Worm (Caenorhabditis elegans) whole organism, dauer: ENCODE measurements around the gene C10C5.7.

Experiments used
- unc-62 ChIP-seq: sonication (generic microtip); optimal IDR thresholded peaks from 2 replicates; lab custom pipeline; 2017; ENCODE audit warnings: missing biosample characterization, missing genetic modification reagents, missing genetic modification characterization

The C10C5.7 gene

DNA sequence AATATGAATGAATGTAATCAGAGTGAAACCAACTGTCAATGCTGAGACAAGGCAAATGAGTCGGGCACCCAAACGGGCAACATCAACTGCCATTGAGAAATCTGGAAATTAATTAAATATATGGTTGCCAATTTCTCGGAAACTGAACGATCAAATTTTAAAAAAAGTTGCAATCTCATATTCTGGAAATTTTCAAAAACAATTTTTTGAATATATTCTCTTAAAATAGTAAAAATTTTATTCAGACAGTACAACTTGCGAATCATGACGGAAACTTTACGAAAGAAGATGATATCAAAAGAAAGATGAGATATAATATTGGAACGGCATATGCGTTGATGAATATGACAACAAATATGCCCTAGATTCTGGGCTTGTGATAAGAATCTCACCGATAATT is 11.2 kb downstream of the C10C5.7 start, which contains the start of gene col-121:
col-121 (minus strand) TSS at position 101 of the 400 bp plus-strand sequence.
- no peak for TF ChIP-seq unc-62 (GFP tag; lab: Kevin White, UChicago)

DNA sequence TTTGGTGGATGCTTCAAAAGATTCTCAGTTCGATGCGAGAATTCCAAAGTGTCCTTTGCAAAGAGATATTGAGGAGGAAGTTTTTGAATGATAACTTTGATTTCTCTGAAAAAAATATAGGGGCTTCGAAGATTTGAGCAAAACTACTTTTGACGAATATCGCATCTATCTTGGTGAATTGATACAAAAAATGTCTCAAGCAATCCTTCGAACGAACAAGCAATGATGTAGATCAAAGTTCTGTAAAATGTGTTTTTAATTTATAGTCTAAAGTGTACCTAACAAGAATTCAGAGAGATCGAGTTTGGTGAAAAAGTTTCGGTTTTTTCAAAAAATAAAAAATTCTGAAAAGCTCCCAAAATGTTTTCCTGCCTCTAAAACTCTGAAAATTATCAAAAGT is 12.4 kb downstream of the C10C5.7 start, which contains the start of gene F56D5.3:
F56D5.3 (plus strand) TSS at position 301 of the 400 bp plus-strand sequence.
- TF ChIP-seq unc-62 (GFP tag; lab: Kevin White, UChicago), result no peak

DNA sequence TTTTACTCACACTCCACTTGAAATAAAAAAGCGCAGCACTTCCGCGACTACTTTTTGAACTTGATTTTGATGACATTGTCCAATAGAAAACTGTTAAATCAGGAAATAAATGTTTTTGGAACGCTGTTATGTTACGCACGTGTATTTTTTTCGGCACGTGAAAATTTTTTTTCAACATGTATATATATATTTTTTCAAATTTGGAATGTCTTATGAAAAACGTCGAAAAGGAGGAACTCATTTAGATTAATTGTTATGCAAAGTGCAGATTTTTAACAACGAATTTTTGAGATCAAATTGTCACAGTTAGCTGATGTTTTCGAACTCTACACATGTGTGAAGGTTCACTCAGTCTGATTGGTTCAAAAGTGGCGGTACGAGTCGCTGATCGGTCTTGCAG is 13.6 kb downstream of the C10C5.7 start, which contains the start of gene F56D5.2:
F56D5.2 (minus strand) TSS at position 101 of the 400 bp plus-strand sequence.
- TF ChIP-seq unc-62 (GFP tag; lab: Kevin White, UChicago), result no peak

DNA sequence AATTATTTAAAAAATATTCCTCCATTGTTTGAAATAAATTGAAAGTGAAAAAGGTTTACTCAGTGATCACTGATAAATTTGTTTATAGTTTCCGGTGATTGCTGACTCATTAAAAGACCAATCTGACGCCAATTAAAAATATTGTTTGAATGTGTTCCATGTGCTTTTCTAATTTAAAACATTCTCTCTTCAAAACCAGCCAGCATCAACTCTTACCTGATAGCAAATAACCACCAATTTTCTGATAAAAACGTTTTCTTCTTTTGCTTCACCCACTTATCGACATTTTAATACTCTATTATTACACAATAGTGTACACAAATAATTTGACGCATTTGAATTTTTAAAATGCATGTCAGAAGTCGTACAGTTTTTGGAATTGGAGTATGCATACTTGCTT is 16.8 kb downstream of the C10C5.7 start, which contains the start of gene F56D5.6:
F56D5.6 (plus strand) TSS at position 208 of the 400 bp plus-strand sequence.
- TF ChIP-seq unc-62 (GFP tag; lab: Kevin White, UChicago), result no peak

DNA sequence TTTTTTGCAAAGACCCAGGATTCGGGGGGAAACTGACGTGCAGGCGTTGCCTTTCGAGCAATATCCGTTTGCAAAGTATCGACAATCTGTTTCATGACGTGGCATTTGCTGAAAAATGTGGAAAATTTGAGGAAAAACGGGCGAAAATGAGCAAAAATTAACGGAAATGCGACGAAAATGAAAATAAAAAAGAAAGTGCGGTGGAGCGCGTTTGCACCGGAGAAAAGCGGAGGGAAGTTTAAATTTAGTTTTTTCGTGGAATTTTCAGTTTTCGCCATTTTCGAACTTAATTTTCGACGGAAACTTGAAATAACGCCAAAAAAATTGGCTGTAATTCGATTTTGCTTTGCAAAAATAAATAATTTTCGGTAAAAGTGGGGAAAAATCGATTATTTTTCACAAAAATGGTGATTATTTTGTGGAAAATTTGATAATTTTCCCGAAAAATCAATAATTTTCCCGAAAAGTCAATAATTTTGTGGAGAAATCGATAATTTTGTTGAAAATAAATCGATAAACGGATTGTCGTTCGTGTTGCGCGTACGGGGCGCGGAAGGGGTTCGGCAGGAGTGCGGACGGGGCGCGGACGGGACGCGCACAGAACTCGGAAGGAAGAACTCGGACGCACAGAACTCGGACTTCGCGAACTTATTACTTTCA is 19.0 kb downstream of the C10C5.7 start:
- TF ChIP-seq unc-62 (GFP tag; lab: Kevin White, UChicago), result no peak

DNA sequence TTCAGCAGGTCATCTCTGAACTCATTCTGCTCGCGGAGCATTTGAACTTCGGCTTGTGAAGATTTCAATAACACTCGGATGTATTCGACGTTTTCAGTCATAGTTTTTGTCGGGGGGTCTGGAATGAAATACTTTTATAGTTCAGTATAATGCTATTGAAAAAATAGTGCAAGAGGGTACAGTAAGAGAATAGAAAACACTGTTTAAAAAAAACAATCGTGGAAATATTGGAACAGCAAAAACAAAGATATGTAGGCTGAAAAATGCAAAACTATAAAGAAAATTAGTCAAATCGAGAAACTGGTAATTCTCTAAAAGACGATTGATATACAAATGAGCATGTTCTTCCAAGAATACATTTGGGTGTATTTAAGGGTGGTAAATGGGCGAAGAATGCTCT is 23.1 kb downstream of the C10C5.7 start, which contains the start of gene F56D5.5:
F56D5.5 (minus strand) TSS at position 101 of the 400 bp plus-strand sequence.
- no peak for TF ChIP-seq unc-62 (GFP tag; lab: Kevin White, UChicago)

DNA sequence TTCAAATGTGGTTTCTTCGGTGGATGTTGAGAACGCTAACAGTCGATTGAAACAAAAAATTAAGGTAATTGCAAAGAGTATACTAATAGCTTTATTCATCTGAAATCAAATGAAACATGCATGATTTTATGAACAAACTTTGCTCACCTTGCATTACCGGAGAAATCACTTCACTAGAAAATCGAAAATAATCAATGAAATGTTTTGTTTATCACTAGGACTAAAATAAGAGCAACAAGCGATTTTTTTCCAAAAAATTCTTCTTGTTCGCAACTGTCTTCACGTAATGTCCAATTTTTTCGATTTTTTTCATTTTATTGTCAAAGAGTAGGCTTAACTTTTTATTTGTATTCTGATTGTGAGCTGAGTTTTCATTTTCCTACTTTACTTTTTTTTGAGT is 37.5 kb downstream of the C10C5.7 start, which contains the start of gene F56D5.9:
F56D5.9 (minus strand) TSS at position 101 of the 400 bp plus-strand sequence.
- TF ChIP-seq unc-62 (GFP tag; lab: Kevin White, UChicago), result no peak

DNA sequence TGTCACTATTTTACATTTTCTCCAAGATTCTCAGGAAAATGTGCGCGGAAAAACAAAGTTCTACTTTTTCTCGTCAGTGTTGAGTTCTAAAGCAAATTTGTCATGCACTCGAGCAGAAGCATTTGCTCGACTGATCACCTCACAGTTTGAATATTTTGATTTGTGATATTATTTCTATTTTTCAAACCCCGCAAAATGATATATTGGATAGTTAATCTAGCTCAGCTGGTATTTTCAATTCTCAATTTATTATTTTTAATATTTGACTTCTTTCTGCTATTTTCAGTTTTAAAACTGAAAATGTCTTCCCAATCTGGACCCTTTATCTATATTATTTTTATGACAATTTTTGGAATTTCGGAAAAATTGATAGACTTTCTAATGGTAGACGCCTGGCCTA is 38.2 kb downstream of the C10C5.7 start, which contains the start of gene srxa-2:
srxa-2 (plus strand) TSS at position 301 of the 400 bp plus-strand sequence.
- no peak for TF ChIP-seq unc-62 (GFP tag; lab: Kevin White, UChicago)

DNA sequence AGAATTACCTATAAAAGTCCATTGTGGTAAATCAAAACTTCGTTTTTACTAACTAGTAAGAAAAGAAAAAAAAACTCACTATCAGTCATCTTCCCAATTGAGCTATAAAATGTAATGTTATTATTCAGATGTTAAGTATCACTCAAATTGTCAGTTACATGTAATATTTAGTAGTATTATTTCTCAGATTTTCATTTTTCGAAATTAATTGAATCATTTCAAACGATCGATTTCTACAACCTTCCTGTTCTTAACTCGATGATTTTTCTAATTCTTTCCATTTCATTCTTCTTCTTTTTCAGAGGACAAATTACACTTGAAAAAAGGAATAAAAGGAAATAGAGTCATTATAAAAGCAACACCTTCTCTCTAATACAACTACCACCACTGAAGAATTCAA is 43.0 kb downstream of the C10C5.7 start, which contains the start of gene F59B8.1:
F59B8.1 (plus strand) TSS at position 301 of the 400 bp plus-strand sequence.
- TF ChIP-seq unc-62 (GFP tag; lab: Kevin White, UChicago), result no peak

DNA sequence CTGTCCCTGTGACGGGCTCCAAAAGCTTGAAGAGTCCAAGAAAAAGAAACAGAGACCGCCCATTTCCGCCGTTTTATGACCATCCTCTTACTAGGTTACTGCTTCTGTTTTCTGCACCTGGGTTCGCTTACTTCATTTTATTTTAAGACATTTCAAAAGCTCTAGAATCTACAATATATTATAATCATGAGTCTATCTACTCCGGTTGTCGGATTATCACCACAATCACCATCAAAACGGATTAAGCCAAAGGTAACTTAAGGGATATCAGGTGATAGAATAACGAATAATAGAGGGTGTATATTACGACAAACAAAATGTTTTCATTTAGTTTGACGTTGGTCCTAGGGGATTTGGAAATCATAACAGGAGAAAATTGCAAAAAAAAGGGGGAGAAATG is 47.4 kb downstream of the C10C5.7 start:
- no peak for TF ChIP-seq unc-62 (GFP tag; lab: Kevin White, UChicago)
